Worm (Caenorhabditis elegans): ENCODE results near the gene R09F10.1.
A peak's percentile ranks its signal among the peaks of the same experiment; 100 is the strongest.

The R09F10.1 gene

ce11 chrX:8340393-8340792 lies 17.0 kb downstream of the R09F10.1 start, which contains the start of gene F55E10.2:
F55E10.2 (plus strand) TSS chrX:8340693.
- TF ChIP-seq unc-98 (GFP tag; IDR thresholded peaks at IDR 0.05) (no peak), ama-1 (optimal IDR thresholded peaks at IDR 0.05) (no peak), nhr-19 (GFP tag; conservative IDR thresholded peaks at IDR 0.05) (no peak), mef-2 (tag; optimal IDR thresholded peaks at IDR 0.05) (no peak), sup-37 (GFP tag; optimal IDR thresholded peaks at IDR 0.05) (no peak), mab-9 (GFP tag; IDR thresholded peaks at IDR 0.05) (no peak), ceh-88 (GFP tag; IDR thresholded peaks at IDR 0.05) (no peak), skn-1 (tag; optimal IDR thresholded peaks at IDR 0.05) (no peak), aly-2 (tag; optimal IDR thresholded peaks at IDR 0.05) (no peak), hpl-2 (GFP tag; optimal IDR thresholded peaks at IDR 0.05) (no peak), pag-3 (tag; optimal IDR thresholded peaks at IDR 0.05; ENCODE audit: borderline replicate concordance, insufficient read depth) (no peak), lin-35 (GFP tag; optimal IDR thresholded peaks at IDR 0.05) (no peak), sox-4 (tag; optimal IDR thresholded peaks at IDR 0.05) (no peak), sptf-1 (tag; optimal IDR thresholded peaks at IDR 0.05) (no peak), unc-30 (tag; optimal IDR thresholded peaks at IDR 0.05) (no peak), aha-1 (tag; optimal IDR thresholded peaks at IDR 0.05) (no peak)

ce11 chrX:8341675-8342074 lies 18.3 kb downstream of the R09F10.1 start, which contains the start of gene F55E10.1:
F55E10.1 (plus strand) TSS chrX:8341975.
- no peak for TF ChIP-seq alr-1 (tag; optimal IDR thresholded peaks at IDR 0.05; ENCODE audit: borderline replicate concordance)
- no peak for TF ChIP-seq ets-5 (GFP tag; IDR thresholded peaks at IDR 0.05)
- TF ChIP-seq zag-1 (tag; optimal IDR thresholded peaks at IDR 0.05) = no peak
- no peak for TF ChIP-seq jun-1 (tag; optimal IDR thresholded peaks at IDR 0.05)
- no peak for TF ChIP-seq nhr-20 (tag; optimal IDR thresholded peaks at IDR 0.05)
- no peak for TF ChIP-seq isw-1 (GFP tag; IDR thresholded peaks at IDR 0.05)
- no peak for TF ChIP-seq unc-86 (tag; optimal IDR thresholded peaks at IDR 0.05)
- no peak for TF ChIP-seq C34B4.2 (tag; optimal IDR thresholded peaks at IDR 0.05)
- no peak for TF ChIP-seq mab-9 (GFP tag; IDR thresholded peaks at IDR 0.05)
- no peak for TF ChIP-seq zip-4 (GFP tag; optimal IDR thresholded peaks at IDR 0.05)
- TF ChIP-seq Y116A8C.19 (tag; optimal IDR thresholded peaks at IDR 0.05; ENCODE audit: borderline replicate concordance) = no peak

ce11 chrX:8346248-8346647 lies 22.9 kb downstream of the R09F10.1 start, which contains the start of gene drd-5:
drd-5 (minus strand) TSS chrX:8346348.
- TF ChIP-seq sptf-1 (tag; optimal IDR thresholded peaks at IDR 0.05) (no peak), nhr-77 (tag; optimal IDR thresholded peaks at IDR 0.05) (no peak), hpl-2 (GFP tag; optimal IDR thresholded peaks at IDR 0.05) (no peak), dpl-1 (GFP tag; optimal IDR thresholded peaks at IDR 0.05) (no peak)

- TF ChIP-seq efl-1 (optimal IDR thresholded peaks at IDR 0.05) (no peak), efl-1 (GFP tag; optimal IDR thresholded peaks at IDR 0.05 in 1 of 2) (peak in 1 of 2 experiments; percentile 21), nhr-237 (tag; optimal IDR thresholded peaks at IDR 0.05) (no peak)
Observed at ce11 chrX:8350984-8351383, 27.6 kb downstream of the R09F10.1 start, which contains the start of gene npr-28. npr-28 (minus strand) TSS chrX:8351084.

ce11 chrX:8354284-8354784 lies 30.9 kb downstream of the R09F10.1 start:
- TF ChIP-seq efl-3 (GFP tag; optimal IDR thresholded peaks at IDR 0.05) (no peak), efl-1 (optimal IDR thresholded peaks at IDR 0.05) (no peak), efl-1 (GFP tag; optimal IDR thresholded peaks at IDR 0.05 in 1 of 2) (peak in 1 of 2 experiments; percentile 90), lsy-2 (tag; optimal IDR thresholded peaks at IDR 0.05) (no peak), elt-2 (tag; optimal IDR thresholded peaks at IDR 0.05) (no peak), ceh-8 (GFP tag; optimal IDR thresholded peaks at IDR 0.05) (no peak), fkh-8 (tag; optimal IDR thresholded peaks at IDR 0.05) (peak; percentile 26), ceh-90 (tag; optimal IDR thresholded peaks at IDR 0.05) (no peak), vab-15 (tag; optimal IDR thresholded peaks at IDR 0.05) (no peak), pax-3 (tag; optimal IDR thresholded peaks at IDR 0.05) (peak; percentile 46), ztf-11 (tag; optimal IDR thresholded peaks at IDR 0.05) (no peak), Y116A8C.19 (tag; optimal IDR thresholded peaks at IDR 0.05; ENCODE audit: borderline replicate concordance) (no peak), ces-1 (GFP tag; optimal IDR thresholded peaks at IDR 0.05) (no peak), nhr-71 (tag; optimal IDR thresholded peaks at IDR 0.05) (peak; percentile 31), nhr-28 (tag; optimal IDR thresholded peaks at IDR 0.05) (no peak), unc-86 (tag; optimal IDR thresholded peaks at IDR 0.05) (peak; percentile 68), nhr-20 (tag; optimal IDR thresholded peaks at IDR 0.05) (no peak), sox-4 (tag; optimal IDR thresholded peaks at IDR 0.05) (peak; percentile 7), tlp-1 (tag; optimal IDR thresholded peaks at IDR 0.05) (no peak), irx-1 (tag; optimal IDR thresholded peaks at IDR 0.05) (no peak), nhr-47 (tag; optimal IDR thresholded peaks at IDR 0.05) (peak; percentile 1)
